Worm (Caenorhabditis elegans) whole organism, L4 larva: Measurements from ENCODE around the gene dct-8.

Experiments
- D1046.2 ChIP-seq: fragments of 200-800 bp; sonication (Bioruptor generic); IDR thresholded peaks from 2 replicates; pipeline ENCODE4 v1.3.6; 2022; ENCODE audit warnings: missing genetic modification characterization, missing compliant biosample characterization
- F26F4.8 ChIP-seq: fragments of 200-800 bp; sonication (Bioruptor generic); conservative IDR thresholded peaks from 2 replicates; pipeline ENCODE4 v1.3.6; 2022; ENCODE audit warnings: missing genetic modification characterization, missing compliant biosample characterization
- Y48G9A.11 ChIP-seq: fragments of 200-800 bp; sonication (Bioruptor generic); IDR thresholded peaks from 2 replicates; pipeline ENCODE4 v1.3.6; 2022; ENCODE audit warnings: missing genetic modification reagents, missing genetic modification characterization, missing compliant biosample characterization
- Y75B8A.6 ChIP-seq: fragments of 200-800 bp; sonication (Bioruptor generic); IDR thresholded peaks from 2 replicates; pipeline ENCODE4 v1.3.6; 2022; ENCODE audit warnings: missing genetic modification reagents, missing genetic modification characterization, missing compliant biosample characterization
- ZK337.2 ChIP-seq: fragments of 200-800 bp; sonication (Bioruptor generic); IDR thresholded peaks from 2 replicates; pipeline ENCODE4 v1.3.6; 2022; ENCODE audit warnings: missing genetic modification reagents, missing genetic modification characterization, missing compliant biosample characterization
- ZK546.5 ChIP-seq, 2 experiments: sonication (generic microtip); optimal IDR thresholded peaks; 2 replicates each; lab custom pipeline; 2017; ENCODE audit warnings: missing biosample characterization in 2 of 2, missing genetic modification characterization in 2 of 2
- arid-1 ChIP-seq: fragments of 200-800 bp; sonication (Bioruptor generic); conservative IDR thresholded peaks from 2 replicates; pipeline ENCODE4 v1.3.6; 2022; ENCODE audit warnings: missing genetic modification reagents, missing genetic modification characterization, missing compliant biosample characterization
- ceh-44 ChIP-seq: fragments of 200-800 bp; sonication (Bioruptor generic); IDR thresholded peaks from 2 replicates; pipeline ENCODE4 v1.3.6; 2022; ENCODE audit warnings: missing genetic modification reagents, missing genetic modification characterization, missing compliant biosample characterization
- ceh-62 ChIP-seq: sonication (generic microtip); optimal IDR thresholded peaks from 2 replicates; lab custom pipeline; 2017; ENCODE audit warnings: missing biosample characterization, missing genetic modification characterization
- daf-8 ChIP-seq: fragments of 200-800 bp; sonication (Bioruptor generic); IDR thresholded peaks from 2 replicates; pipeline ENCODE4 v1.3.6; 2022; ENCODE audit warnings: missing genetic modification characterization, missing compliant biosample characterization
- dmd-9 ChIP-seq: fragments of 200-800 bp; sonication (Bioruptor generic); IDR thresholded peaks from 2 replicates; pipeline ENCODE4 v1.3.6; 2022; ENCODE audit warnings: missing genetic modification reagents, missing genetic modification characterization, missing compliant biosample characterization
- duxl-1 ChIP-seq: sonication (generic microtip); optimal IDR thresholded peaks from 2 replicates; lab custom pipeline; 2016; ENCODE audit warnings: mild to moderate bottlenecking, missing genetic modification characterization, moderate library complexity, missing compliant biosample characterization; ENCODE audit not compliant: poor library complexity
- fos-1 ChIP-seq: fragments of 150-350 bp; optimal IDR thresholded peaks from 2 replicates; lab custom pipeline; 2014; ENCODE audit warnings: missing biosample characterization, missing genetic modification characterization
- gei-8 ChIP-seq: fragments of 200-800 bp; sonication (Bioruptor generic); optimal IDR thresholded peaks from 2 replicates; lab custom pipeline; 2018; ENCODE audit warnings: mild to moderate bottlenecking, missing genetic modification characterization, missing compliant biosample characterization
- hif-1 ChIP-seq, 2 experiments: sonication (generic microtip); optimal IDR thresholded peaks; 2 replicates each; lab custom pipeline; 2016 to 2017; ENCODE audit warnings: missing compliant biosample characterization in 2 of 2, missing genetic modification characterization in 2 of 2, missing genetic modification reagents in 2 of 2, missing genotype in 2 of 2, mild to moderate bottlenecking in 1 of 2
- hlh-30 ChIP-seq: sonication (generic microtip); optimal IDR thresholded peaks from 2 replicates; lab custom pipeline; 2017; ENCODE audit warnings: antibody characterized with exemption, mild to moderate bottlenecking, missing genetic modification characterization, missing compliant biosample characterization; ENCODE audit not compliant: insufficient read depth
- jun-1 ChIP-seq: fragments of 150-350 bp; optimal IDR thresholded peaks from 2 replicates; lab custom pipeline; 2014; ENCODE audit warnings: missing biosample characterization, missing genetic modification reagents, missing genetic modification characterization
- lin-38 ChIP-seq: fragments of 200-800 bp; sonication (Bioruptor generic); IDR thresholded peaks from 2 replicates; pipeline ENCODE4 v1.3.6; 2022; ENCODE audit warnings: missing genetic modification reagents, missing genetic modification characterization, missing compliant biosample characterization
- lin-39 ChIP-seq: fragments of 150-350 bp; optimal IDR thresholded peaks from 2 replicates; lab custom pipeline; 2014; ENCODE audit warnings: missing biosample characterization, missing genetic modification reagents, missing genetic modification characterization
- mep-1 ChIP-seq: fragments of 150-350 bp; sonication (generic microtip); optimal IDR thresholded peaks from 3 replicates; lab custom pipeline; 2014; ENCODE audit warnings: missing biosample characterization, missing genetic modification characterization
- nhr-10 ChIP-seq: fragments of 150-350 bp; optimal IDR thresholded peaks from 2 replicates; lab custom pipeline; 2014; ENCODE audit warnings: missing biosample characterization, missing genetic modification characterization
- nhr-102 ChIP-seq: sonication (generic microtip); optimal IDR thresholded peaks from 2 replicates; lab custom pipeline; 2016; ENCODE audit warnings: mild to moderate bottlenecking, missing genetic modification characterization, moderate library complexity, missing compliant biosample characterization
- nhr-41 ChIP-seq: fragments of 200-800 bp; sonication (Bioruptor generic); IDR thresholded peaks from 2 replicates; pipeline ENCODE4 v1.3.6; 2022; ENCODE audit warnings: missing genetic modification reagents, missing genetic modification characterization, missing compliant biosample characterization
- nhr-48 ChIP-seq: sonication (generic microtip); optimal IDR thresholded peaks from 2 replicates; lab custom pipeline; 2016; ENCODE audit warnings: mild to moderate bottlenecking, missing genetic modification characterization, missing compliant biosample characterization
- nhr-6 ChIP-seq: fragments of 150-350 bp; optimal IDR thresholded peaks from 2 replicates; lab custom pipeline; 2014; ENCODE audit warnings: missing biosample characterization, missing genetic modification characterization
- pha-4 ChIP-seq, 2 experiments: fragments of 150-350 bp in 1 of 2; fragments of 200-800 bp in 1 of 2; sonication (Bioruptor generic) in 1 of 2; IDR thresholded peaks in 1 of 2; optimal IDR thresholded peaks in 1 of 2; 2 replicates each; pipeline versions ENCODE4 v1.3.6 to Lab custom; 2014 to 2022; ENCODE audit warnings: missing genetic modification characterization in 2 of 2, missing genetic modification reagents in 2 of 2, missing biosample characterization in 1 of 2, missing compliant biosample characterization in 1 of 2
- saeg-2 ChIP-seq: fragments of 200-800 bp; sonication (Bioruptor generic); IDR thresholded peaks from 2 replicates; pipeline ENCODE4 v1.3.6; 2022; ENCODE audit warnings: missing genetic modification reagents, missing genetic modification characterization, missing compliant biosample characterization
- skn-1 ChIP-seq: fragments of 150-350 bp; optimal IDR thresholded peaks from 2 replicates; lab custom pipeline; 2014; ENCODE audit warnings: missing biosample characterization, missing genetic modification characterization
- snpc-4 ChIP-seq: fragments of 150-350 bp; optimal IDR thresholded peaks from 2 replicates; lab custom pipeline; 2014; ENCODE audit warnings: missing biosample characterization, missing genetic modification characterization
- spr-3 ChIP-seq: fragments of 200-800 bp; sonication (Bioruptor generic); optimal IDR thresholded peaks from 2 replicates; lab custom pipeline; 2018; ENCODE audit warnings: mild to moderate bottlenecking, missing genetic modification characterization, missing compliant biosample characterization
- tag-97 ChIP-seq: fragments of 200-800 bp; sonication (Bioruptor generic); IDR thresholded peaks from 2 replicates; pipeline ENCODE4 v1.3.6; 2022; ENCODE audit warnings: missing genetic modification characterization, missing compliant biosample characterization
- unc-62 ChIP-seq, 3 experiments: fragments of 150-350 bp in 1 of 3; sonication (generic microtip); optimal IDR thresholded peaks in 2 of 3; peaks in 1 of 3; 1 replicate in 1 of 3; 2 replicates in 2 of 3; lab custom pipeline; 2014 to 2017; ENCODE audit warnings: missing biosample characterization in 3 of 3, missing genetic modification characterization in 3 of 3, missing genetic modification reagents in 3 of 3, missing genotype in 1 of 3
- vab-7 ChIP-seq: fragments of 200-800 bp; sonication (Bioruptor generic); IDR thresholded peaks from 2 replicates; pipeline ENCODE4 v1.3.6; 2022; ENCODE audit warnings: missing genetic modification reagents, missing genetic modification characterization, missing compliant biosample characterization
- zfp-3 ChIP-seq: fragments of 200-800 bp; sonication (Bioruptor generic); conservative IDR thresholded peaks from 2 replicates; pipeline ENCODE4 v1.3.6; 2022; ENCODE audit warnings: missing genetic modification reagents, missing genetic modification characterization, missing compliant biosample characterization
- zip-11 ChIP-seq: fragments of 200-800 bp; sonication (Bioruptor generic); IDR thresholded peaks from 2 replicates; pipeline ENCODE4 v1.3.6; 2022; ENCODE audit warnings: missing genetic modification characterization, missing compliant biosample characterization
- ztf-11 ChIP-seq: fragments of 150-350 bp; optimal IDR thresholded peaks from 2 replicates; lab custom pipeline; 2014; ENCODE audit warnings: missing biosample characterization, missing genetic modification characterization

The dct-8 gene

ce11 chrIV:3888963-3889362 is 5.9 kb upstream of the dct-8 start, which contains the start of gene oac-21:
Gene oac-21, plus strand, starts transcription at chrIV:3889263.
- TF ChIP-seq fos-1 (no peak), hlh-30 (no peak), ztf-11 (tag; lab: Kevin White, UChicago) (no peak), ZK337.2 (no peak), nhr-6 (tag; lab: Kevin White, UChicago) (no peak), arid-1 (GFP tag; lab: Robert Waterston, UW) (no peak), duxl-1 (tag; lab: Kevin White, UChicago) (no peak), snpc-4 (tag; lab: Kevin White, UChicago) (no peak), hif-1 (tag; optimal IDR thresholded peaks at IDR 0.05; lab: Kevin White, UChicago) (no peak), D1046.2 (no peak), pha-4 (GFP tag; IDR thresholded peaks at IDR 0.05; lab: Robert Waterston, UW) (no peak), pha-4 (tag; optimal IDR thresholded peaks at IDR 0.05; lab: Kevin White, UChicago) (no peak), tag-97 (GFP tag; lab: Robert Waterston, UW) (no peak), lin-38 (GFP tag; lab: Robert Waterston, UW) (no peak), jun-1 (no peak), saeg-2 (no peak), zfp-3 (GFP tag; lab: Robert Waterston, UW) (no peak), nhr-48 (tag; lab: Kevin White, UChicago) (no peak), nhr-41 (GFP tag; lab: Robert Waterston, UW) (no peak)

ce11 chrIV:3892027-3892426 is 2.8 kb upstream of the dct-8 start, which contains the start of gene F56D6.9:
Gene F56D6.9, plus strand, starts transcription at chrIV:3892327.
- TF ChIP-seq ZK546.5 (tag; optimal IDR thresholded peaks at IDR 0.05; lab: Kevin White, UChicago) (no peak), zip-11 (no peak), skn-1 (tag; lab: Kevin White, UChicago) (no peak), Y75B8A.6 (GFP tag; lab: Robert Waterston, UW) (no peak), pha-4 (GFP tag; IDR thresholded peaks at IDR 0.05; lab: Robert Waterston, UW) (no peak), pha-4 (tag; optimal IDR thresholded peaks at IDR 0.05; lab: Kevin White, UChicago) (no peak), mep-1 (tag; lab: Kevin White, UChicago) (no peak), dmd-9 (GFP tag; lab: Robert Waterston, UW) (no peak), gei-8 (GFP tag; lab: Kevin White, UChicago) (no peak), nhr-102 (tag; lab: Kevin White, UChicago) (no peak), ceh-44 (GFP tag; lab: Robert Waterston, UW) (no peak), D1046.2 (no peak), lin-39 (tag; lab: Kevin White, UChicago) (no peak), nhr-10 (tag; lab: Kevin White, UChicago) (no peak), vab-7 (no peak), F26F4.8 (GFP tag; lab: Robert Waterston, UW) (no peak)
- TF ChIP-seq, all 104 proteins: peak for 0

ce11 chrIV:3894004-3894480 is 828 bp upstream of the dct-8 start, which contains the start of gene F56D6.8:
Gene F56D6.8, minus strand, starts transcription at chrIV:3894430.
- TF ChIP-seq ZK546.5 (tag; optimal IDR thresholded peaks at IDR 0.05; lab: Kevin White, UChicago) (no peak), ceh-62 (no peak), Y48G9A.11 (GFP tag; lab: Robert Waterston, UW) (no peak), unc-62 (GFP tag; optimal IDR thresholded peaks at IDR 0.05 in 1 of 2; lab: Kevin White, UChicago) (peak in 1 of 2 experiments; percentile 74), unc-62 (tag; optimal IDR thresholded peaks at IDR 0.05; lab: Kevin White, UChicago) (no peak), daf-8 (GFP tag; lab: Robert Waterston, UW) (no peak), spr-3 (no peak)
